Comparison of ENCODE assay signal across 1 fruit fly cellular context in genomic region chrX:6339970-6340548, dm6.
A peak's percentile ranks its signal among the peaks of the same experiment; 100 is the strongest.
TF ChIP-seq lines count a peak whose summit lies in the region.

No protein-coding gene starts in this region.

TF ChIP-seq in whole organism, embryonic, 481 proteins besides CTCF, POLR2A, EP300 and RAD21 (continued from another document and continues in another):
- TF ChIP-seq Trl (optimal IDR thresholded peaks at IDR 0.05; lab: Kevin White, UChicago) = peak; percentile 20 to 21
- TF ChIP-seq Trl (GFP tag; optimal IDR thresholded peaks at IDR 0.05; lab: Kevin White, UChicago) = peak; percentile 11
- TF ChIP-seq CG7372 (GFP tag; IDR thresholded peaks at IDR 0.05; lab: Robert Waterston, UW) = no peak
- TF ChIP-seq CG3281 (GFP tag; optimal IDR thresholded peaks at IDR 0.05; lab: Kevin White, UChicago) = peak; percentile 39
- peak; percentile 71 for TF ChIP-seq CG6689 (GFP tag; IDR thresholded peaks at IDR 0.05; lab: Robert Waterston, UW)
- peak; percentile 59 for TF ChIP-seq Atf6 (GFP tag; IDR thresholded peaks at IDR 0.05; lab: Robert Waterston, UW)
- TF ChIP-seq CG11560 (tag; IDR thresholded peaks at IDR 0.05; lab: Robert Waterston, UW) = no peak
- TF ChIP-seq Antp (GFP tag; optimal IDR thresholded peaks at IDR 0.05; lab: Kevin White, UChicago) = peak; percentile 3
- TF ChIP-seq Awh (GFP tag; IDR thresholded peaks at IDR 0.05; lab: Robert Waterston, UW) = peak; percentile 72
- TF ChIP-seq CG10654 (GFP tag; optimal IDR thresholded peaks at IDR 0.05; lab: Kevin White, UChicago) = no peak
- TF ChIP-seq ap (GFP tag; IDR thresholded peaks at IDR 0.05; lab: Robert Waterston, UW) = 0 out of 2 replicates have a peak, but pooled peaks have one; percentile 29
- no peak for TF ChIP-seq Sin3A (optimal IDR thresholded peaks at IDR 0.05; lab: Kevin White, UChicago)
- peak; percentile 41; the same call in 1 of the 2 replicates for TF ChIP-seq al (GFP tag; IDR thresholded peaks at IDR 0.05; lab: Robert Waterston, UW)
- TF ChIP-seq Hr51 (GFP tag; optimal IDR thresholded peaks at IDR 0.05; lab: Kevin White, UChicago) = peak in 1 of 2 experiments; percentile 53
- TF ChIP-seq CG2116 (GFP tag; optimal IDR thresholded peaks at IDR 0.05; lab: Kevin White, UChicago) = no peak
- no peak for TF ChIP-seq CG2199 (GFP tag; IDR thresholded peaks at IDR 0.05; lab: Robert Waterston, UW)
- TF ChIP-seq pho (GFP tag; optimal IDR thresholded peaks at IDR 0.05; lab: Kevin White, UChicago) = no peak
- TF ChIP-seq CG8359 (GFP tag; optimal IDR thresholded peaks at IDR 0.05; lab: Kevin White, UChicago; ENCODE audit: borderline replicate concordance) = no peak
- no peak for TF ChIP-seq CG16863 (GFP tag; optimal IDR thresholded peaks at IDR 0.05; lab: Kevin White, UChicago)
- TF ChIP-seq Xbp1 (GFP tag; optimal IDR thresholded peaks at IDR 0.05; lab: Kevin White, UChicago) = peak; percentile 52
- no peak for TF ChIP-seq prd (optimal IDR thresholded peaks at IDR 0.05; lab: Kevin White, UChicago)
- TF ChIP-seq prd (GFP tag; IDR thresholded peaks at IDR 0.05; lab: Robert Waterston, UW) = peak; percentile 68; the same call in 2 of the 3 replicates
- no peak for TF ChIP-seq CG15073 (GFP tag; optimal IDR thresholded peaks at IDR 0.05; lab: Kevin White, UChicago)
- TF ChIP-seq CG8924 (tag; optimal IDR thresholded peaks at IDR 0.05; lab: Kevin White, UChicago) = peak; percentile 46
- TF ChIP-seq MESR4 (GFP tag; optimal IDR thresholded peaks at IDR 0.05; lab: Kevin White, UChicago) = no peak
- peak; percentile 43 for TF ChIP-seq bab2 (GFP tag; optimal IDR thresholded peaks at IDR 0.05; lab: Kevin White, UChicago)
- peak; percentile 65 for TF ChIP-seq ATbp (GFP tag; optimal IDR thresholded peaks at IDR 0.05; lab: Kevin White, UChicago)
- TF ChIP-seq zf30C (GFP tag; optimal IDR thresholded peaks at IDR 0.05; lab: Kevin White, UChicago) = peak; percentile 10
- TF ChIP-seq Xrp1 (GFP tag; IDR thresholded peaks at IDR 0.05; lab: Robert Waterston, UW) = peak; percentile 75
- no peak for TF ChIP-seq CG10431 (GFP tag; optimal IDR thresholded peaks at IDR 0.05; lab: Kevin White, UChicago)
- peak; percentile 20 for TF ChIP-seq fd3F (GFP tag; optimal IDR thresholded peaks at IDR 0.05; lab: Kevin White, UChicago)
- TF ChIP-seq kni (GFP tag; optimal IDR thresholded peaks at IDR 0.05; lab: Kevin White, UChicago) = no peak
- TF ChIP-seq D19A (tag; optimal IDR thresholded peaks at IDR 0.05; lab: Kevin White, UChicago) = peak; percentile 54
- no peak for TF ChIP-seq Dp (GFP tag; optimal IDR thresholded peaks at IDR 0.05; lab: Kevin White, UChicago)
- no peak for TF ChIP-seq Dref (GFP tag; IDR thresholded peaks at IDR 0.05; lab: Robert Waterston, UW)
- no peak for TF ChIP-seq Hand (GFP tag; optimal IDR thresholded peaks at IDR 0.05; lab: Kevin White, UChicago)
- TF ChIP-seq CG7556 (GFP tag; optimal IDR thresholded peaks at IDR 0.05; lab: Kevin White, UChicago) = no peak
- TF ChIP-seq CG14860 (GFP tag; IDR thresholded peaks at IDR 0.05; lab: Robert Waterston, UW; ENCODE audit: partially characterized antibody) = no peak
- TF ChIP-seq CG13296 (GFP tag; optimal IDR thresholded peaks at IDR 0.05; lab: Kevin White, UChicago) = peak; percentile 4
- TF ChIP-seq CG9215 (GFP tag; IDR thresholded peaks at IDR 0.05; lab: Robert Waterston, UW) = peak; percentile 46
- no peak for TF ChIP-seq run (tag; optimal IDR thresholded peaks at IDR 0.05; lab: Kevin White, UChicago)
- peak; percentile 51 for TF ChIP-seq Dip3 (GFP tag; optimal IDR thresholded peaks at IDR 0.05; lab: Kevin White, UChicago)
- TF ChIP-seq wdn (GFP tag; IDR thresholded peaks at IDR 0.05; lab: Robert Waterston, UW) = no peak
- TF ChIP-seq CG7839 (tag; optimal IDR thresholded peaks at IDR 0.05; lab: Kevin White, UChicago) = peak; percentile 68
- TF ChIP-seq tap (tag; optimal IDR thresholded peaks at IDR 0.05; lab: Kevin White, UChicago) = peak; percentile 53
- no peak for TF ChIP-seq HHEX (GFP tag; optimal IDR thresholded peaks at IDR 0.05; lab: Kevin White, UChicago)
- no peak for TF ChIP-seq CG5953 (GFP tag; IDR thresholded peaks at IDR 0.05; lab: Robert Waterston, UW)
- no peak for TF ChIP-seq CG12236 (GFP tag; optimal IDR thresholded peaks at IDR 0.05; lab: Kevin White, UChicago)
- peak; percentile 22 for TF ChIP-seq CG13624 (GFP tag; optimal IDR thresholded peaks at IDR 0.05; lab: Kevin White, UChicago)
- no peak for TF ChIP-seq zen (tag; optimal IDR thresholded peaks at IDR 0.05; lab: Kevin White, UChicago)
- 0 out of 2 replicates have a peak, but pooled peaks have one; percentile 28 for TF ChIP-seq seq (GFP tag; IDR thresholded peaks at IDR 0.05; lab: Robert Waterston, UW)
- no peak for TF ChIP-seq Fer2 (tag; optimal IDR thresholded peaks at IDR 0.05; lab: Kevin White, UChicago)
- TF ChIP-seq vnd (GFP tag; IDR thresholded peaks at IDR 0.05; lab: Robert Waterston, UW; ENCODE audit: partially characterized antibody) = no peak
- TF ChIP-seq CG17328 (GFP tag; IDR thresholded peaks at IDR 0.05; lab: Robert Waterston, UW) = peak; percentile 72
- no peak for TF ChIP-seq insv (GFP tag; optimal IDR thresholded peaks at IDR 0.05; lab: Kevin White, UChicago)
- TF ChIP-seq CG4617 (GFP tag; optimal IDR thresholded peaks at IDR 0.05; lab: Kevin White, UChicago; ENCODE audit: borderline replicate concordance) = no peak
- TF ChIP-seq trh (GFP tag; optimal IDR thresholded peaks at IDR 0.05; lab: Kevin White, UChicago) = no peak
- TF ChIP-seq Drgx (GFP tag; IDR thresholded peaks at IDR 0.05; lab: Robert Waterston, UW) = peak; percentile 71
- TF ChIP-seq CG8388 (GFP tag; optimal IDR thresholded peaks at IDR 0.05; lab: Kevin White, UChicago) = peak; percentile 48
- TF ChIP-seq Atf-2 (GFP tag; optimal IDR thresholded peaks at IDR 0.05; lab: Kevin White, UChicago) = no peak
- TF ChIP-seq CG15696 (tag; optimal IDR thresholded peaks at IDR 0.05; lab: Kevin White, UChicago) = no peak
- peak; percentile 61 for TF ChIP-seq stc (GFP tag; IDR thresholded peaks at IDR 0.05; lab: Robert Waterston, UW)
- no peak for TF ChIP-seq CG12659 (GFP tag; optimal IDR thresholded peaks at IDR 0.05; lab: Kevin White, UChicago)
- no peak for TF ChIP-seq CG10321 (GFP tag; IDR thresholded peaks at IDR 0.05; lab: Robert Waterston, UW)
- peak; percentile 9 for TF ChIP-seq CG4707 (GFP tag; optimal IDR thresholded peaks at IDR 0.05; lab: Kevin White, UChicago)
- TF ChIP-seq Hr39 (optimal IDR thresholded peaks at IDR 0.05; lab: Kevin White, UChicago) = no peak
- TF ChIP-seq jigr1 (GFP tag; IDR thresholded peaks at IDR 0.05; lab: Robert Waterston, UW) = no peak
- TF ChIP-seq HLH54F (GFP tag; optimal IDR thresholded peaks at IDR 0.05; lab: Kevin White, UChicago) = peak; percentile 47
- peak; percentile 63 for TF ChIP-seq CG9817 (tag; optimal IDR thresholded peaks at IDR 0.05; lab: Kevin White, UChicago)
- TF ChIP-seq CG17361 (GFP tag; IDR thresholded peaks at IDR 0.05; lab: Robert Waterston, UW) = no peak
- TF ChIP-seq Dll (GFP tag; IDR thresholded peaks at IDR 0.05; lab: Robert Waterston, UW; ENCODE audit: partially characterized antibody) = no peak
- peak; percentile 81 for TF ChIP-seq vvl (GFP tag; IDR thresholded peaks at IDR 0.05; lab: Robert Waterston, UW)
- no peak for TF ChIP-seq TFAM (GFP tag; optimal IDR thresholded peaks at IDR 0.05; lab: Kevin White, UChicago)
- peak; percentile 45 for TF ChIP-seq CG3847 (GFP tag; IDR thresholded peaks at IDR 0.05; lab: Robert Waterston, UW)
- TF ChIP-seq lmd (GFP tag; IDR thresholded peaks at IDR 0.05; lab: Robert Waterston, UW) = peak; percentile 61; the same call in 1 of the 2 replicates
- peak; percentile 56 for TF ChIP-seq Ada2b (GFP tag; IDR thresholded peaks at IDR 0.05; lab: Robert Waterston, UW)
- no peak for TF ChIP-seq CG13894 (tag; optimal IDR thresholded peaks at IDR 0.05; lab: Kevin White, UChicago)
- peak; percentile 85 for TF ChIP-seq sens (GFP tag; lab: Kevin White, UChicago)
- TF ChIP-seq CG13424 (tag; optimal IDR thresholded peaks at IDR 0.05; lab: Kevin White, UChicago) = peak; percentile 65
- peak; percentile 34 for TF ChIP-seq CG1647 (GFP tag; optimal IDR thresholded peaks at IDR 0.05; lab: Kevin White, UChicago)
- TF ChIP-seq CG34224 (GFP tag; IDR thresholded peaks at IDR 0.05; lab: Robert Waterston, UW; ENCODE audit: partially characterized antibody) = no peak
- TF ChIP-seq tup (GFP tag; optimal IDR thresholded peaks at IDR 0.05; lab: Kevin White, UChicago) = no peak
- TF ChIP-seq lab (GFP tag; optimal IDR thresholded peaks at IDR 0.05; lab: Kevin White, UChicago) = peak; percentile 71
- no peak for TF ChIP-seq Opbp (GFP tag; IDR thresholded peaks at IDR 0.05; lab: Robert Waterston, UW; ENCODE audit: partially characterized antibody)
- TF ChIP-seq CoRest (tag; optimal IDR thresholded peaks at IDR 0.05; lab: Kevin White, UChicago) = peak; percentile 22
- TF ChIP-seq CG12391 (tag; optimal IDR thresholded peaks at IDR 0.05; lab: Kevin White, UChicago) = peak; percentile 52
- TF ChIP-seq PHDP (tag; optimal IDR thresholded peaks at IDR 0.05; lab: Kevin White, UChicago) = peak; percentile 50
- TF ChIP-seq chm (GFP tag; IDR thresholded peaks at IDR 0.05; lab: Robert Waterston, UW) = peak; percentile 44; the same call in 1 of the 2 replicates
- peak; percentile 47; the same call in 1 of the 2 replicates for TF ChIP-seq CG14667 (GFP tag; IDR thresholded peaks at IDR 0.05; lab: Robert Waterston, UW)
- peak; percentile 11 for TF ChIP-seq CG4424 (GFP tag; optimal IDR thresholded peaks at IDR 0.05; lab: Kevin White, UChicago)
- TF ChIP-seq CG18764 (GFP tag; optimal IDR thresholded peaks at IDR 0.05; lab: Kevin White, UChicago) = peak; percentile 12
- TF ChIP-seq Max (GFP tag; optimal IDR thresholded peaks at IDR 0.05; lab: Kevin White, UChicago) = no peak
- peak; percentile 88 for TF ChIP-seq Blimp-1 (GFP tag; optimal IDR thresholded peaks at IDR 0.05; lab: Kevin White, UChicago)
- peak; percentile 14 for TF ChIP-seq mam (GFP tag; optimal IDR thresholded peaks at IDR 0.05; lab: Kevin White, UChicago)
- peak; percentile 29 for TF ChIP-seq CG18476 (GFP tag; optimal IDR thresholded peaks at IDR 0.05; lab: Kevin White, UChicago)
- no peak for TF ChIP-seq fu2 (GFP tag; optimal IDR thresholded peaks at IDR 0.05; lab: Kevin White, UChicago)
- TF ChIP-seq nom (GFP tag; optimal IDR thresholded peaks at IDR 0.05; lab: Kevin White, UChicago) = no peak
- TF ChIP-seq CG10959 (GFP tag; IDR thresholded peaks at IDR 0.05; lab: Robert Waterston, UW) = no peak
- no peak for TF ChIP-seq dan (GFP tag; IDR thresholded peaks at IDR 0.05; lab: Robert Waterston, UW)
- TF ChIP-seq CG14441 (GFP tag; IDR thresholded peaks at IDR 0.05; lab: Robert Waterston, UW) = peak; percentile 62
- TF ChIP-seq sqz (GFP tag; optimal IDR thresholded peaks at IDR 0.05; lab: Kevin White, UChicago) = no peak
- TF ChIP-seq CG1602 (GFP tag; optimal IDR thresholded peaks at IDR 0.05; lab: Kevin White, UChicago) = peak; percentile 29
- TF ChIP-seq Lhr (GFP tag; optimal IDR thresholded peaks at IDR 0.05; lab: Kevin White, UChicago) = no peak
- peak; percentile 41 for TF ChIP-seq CG12104 (GFP tag; optimal IDR thresholded peaks at IDR 0.05; lab: Kevin White, UChicago)
- no peak for TF ChIP-seq Tbp (GFP tag; optimal IDR thresholded peaks at IDR 0.05; lab: Kevin White, UChicago)
- TF ChIP-seq CG13775 (GFP tag; optimal IDR thresholded peaks at IDR 0.05; lab: Kevin White, UChicago) = no peak
- TF ChIP-seq CG43689 (GFP tag; IDR thresholded peaks at IDR 0.05; lab: Robert Waterston, UW) = no peak
- TF ChIP-seq CG6854 (GFP tag; optimal IDR thresholded peaks at IDR 0.05; lab: Kevin White, UChicago) = no peak
- TF ChIP-seq Dek (tag; optimal IDR thresholded peaks at IDR 0.05; lab: Kevin White, UChicago) = peak; percentile 70
- peak; percentile 23 for TF ChIP-seq CG12299 (tag; optimal IDR thresholded peaks at IDR 0.05; lab: Kevin White, UChicago)
- no peak for TF ChIP-seq CG18619 (GFP tag; optimal IDR thresholded peaks at IDR 0.05; lab: Kevin White, UChicago)
- no peak for TF ChIP-seq Taf1 (GFP tag; IDR thresholded peaks at IDR 0.05; lab: Robert Waterston, UW)
- TF ChIP-seq ssp (GFP tag; IDR thresholded peaks at IDR 0.05; lab: Robert Waterston, UW) = peak; percentile 57
- TF ChIP-seq CG4282 (GFP tag; optimal IDR thresholded peaks at IDR 0.05; lab: Kevin White, UChicago) = no peak
- peak; percentile 31 for TF ChIP-seq Chrac-16 (GFP tag; optimal IDR thresholded peaks at IDR 0.05; lab: Kevin White, UChicago)
- peak; percentile 62; the same call in 1 of the 2 replicates for TF ChIP-seq ara (GFP tag; IDR thresholded peaks at IDR 0.05; lab: Robert Waterston, UW)
- TF ChIP-seq Hr78 (GFP tag; optimal IDR thresholded peaks at IDR 0.05; lab: Kevin White, UChicago) = peak in 1 of 2 experiments; percentile 54
- no peak for TF ChIP-seq stwl (tag; optimal IDR thresholded peaks at IDR 0.05; lab: Kevin White, UChicago)
- no peak for TF ChIP-seq grn (GFP tag; optimal IDR thresholded peaks at IDR 0.05; lab: Kevin White, UChicago)
- TF ChIP-seq CG11695 (GFP tag; IDR thresholded peaks at IDR 0.05; lab: Robert Waterston, UW) = peak; percentile 67; the same call in 2 of the 3 replicates
- TF ChIP-seq NC2β (GFP tag; optimal IDR thresholded peaks at IDR 0.05; lab: Kevin White, UChicago) = peak; percentile 16
- TF ChIP-seq croc (GFP tag; conservative IDR thresholded peaks at IDR 0.05; lab: Robert Waterston, UW) = peak; percentile 28; the same call in 2 of the 3 replicates
- TF ChIP-seq phol (tag; optimal IDR thresholded peaks at IDR 0.05; lab: Kevin White, UChicago) = peak; percentile 57
- peak; percentile 23 for TF ChIP-seq dm (GFP tag; optimal IDR thresholded peaks at IDR 0.05; lab: Kevin White, UChicago)
- TF ChIP-seq Nf-YA (GFP tag; IDR thresholded peaks at IDR 0.05; lab: Robert Waterston, UW) = peak; percentile 62
- no peak for TF ChIP-seq CG7271 (tag; optimal IDR thresholded peaks at IDR 0.05; lab: Kevin White, UChicago)
- TF ChIP-seq CG9727 (GFP tag; optimal IDR thresholded peaks at IDR 0.05; lab: Kevin White, UChicago) = no peak
- no peak for TF ChIP-seq sna (GFP tag; IDR thresholded peaks at IDR 0.05; lab: Robert Waterston, UW; ENCODE audit: partially characterized antibody)
- no peak for TF ChIP-seq Bgb (GFP tag; IDR thresholded peaks at IDR 0.05; lab: Robert Waterston, UW; ENCODE audit: partially characterized antibody)
- TF ChIP-seq CG10274 (GFP tag; optimal IDR thresholded peaks at IDR 0.05; lab: Kevin White, UChicago) = no peak
- no peak for TF ChIP-seq onecut (GFP tag; IDR thresholded peaks at IDR 0.05; lab: Robert Waterston, UW)
- peak; percentile 37 for TF ChIP-seq Camta (GFP tag; optimal IDR thresholded peaks at IDR 0.05; lab: Kevin White, UChicago)
- peak; percentile 14 for TF ChIP-seq CG1233 (GFP tag; optimal IDR thresholded peaks at IDR 0.05; lab: Kevin White, UChicago)
- TF ChIP-seq Scr (GFP tag; IDR thresholded peaks at IDR 0.05; lab: Robert Waterston, UW; ENCODE audit: partially characterized antibody) = no peak
